Worm (Caenorhabditis elegans): ENCODE data around the gene F33G12.7.

The F33G12.7 gene

DNA sequence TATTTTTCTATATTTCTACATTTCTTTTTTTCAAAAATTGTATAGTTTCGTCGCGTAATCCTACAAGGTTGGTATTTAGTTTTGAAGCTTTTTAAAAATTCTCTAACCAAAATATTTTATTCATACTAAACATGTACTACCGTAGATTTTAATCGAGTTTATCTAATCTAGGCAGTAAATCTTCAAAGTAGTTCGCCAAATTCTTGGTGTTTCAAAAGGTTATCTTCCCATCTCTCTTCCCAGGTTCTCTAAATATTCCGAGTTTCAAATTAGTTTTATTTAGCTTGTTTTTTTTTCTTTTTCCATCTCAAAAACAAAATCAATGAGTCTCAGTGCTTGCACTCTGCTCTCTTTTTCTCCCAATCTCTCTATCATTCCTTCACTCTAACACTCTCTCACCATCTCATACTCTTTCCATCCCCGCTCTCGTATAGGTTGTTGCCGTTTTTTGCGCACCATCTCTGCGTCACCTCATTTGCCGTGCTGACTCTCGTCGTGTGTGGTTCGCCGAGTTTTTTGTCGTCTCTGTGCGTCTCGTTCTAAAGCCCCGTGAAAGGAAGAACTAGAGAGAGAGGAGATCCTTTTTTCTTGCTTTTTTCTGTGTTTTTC, 23.4 kb downstream of the F33G12.7 start (continued):
- TF ChIP-seq hlh-17 (GFP tag; optimal IDR thresholded peaks at IDR 0.05; ENCODE audit: borderline replicate concordance): no peak
- peak; percentile 49 for TF ChIP-seq irx-1 (tag; optimal IDR thresholded peaks at IDR 0.05)
- TF ChIP-seq fos-1 (tag; optimal IDR thresholded peaks at IDR 0.05): peak; percentile 14
- TF ChIP-seq ces-1 (GFP tag; optimal IDR thresholded peaks at IDR 0.05): no peak
- TF ChIP-seq nhr-19 (GFP tag; conservative IDR thresholded peaks at IDR 0.05): peak; percentile 40
- peak; percentile 67 for TF ChIP-seq nhr-47 (tag; optimal IDR thresholded peaks at IDR 0.05)
- TF ChIP-seq sptf-1 (tag; optimal IDR thresholded peaks at IDR 0.05): no peak
- TF ChIP-seq lin-14 (GFP tag; optimal IDR thresholded peaks at IDR 0.05): peak; percentile 93
- TF ChIP-seq nhr-76 (tag; optimal IDR thresholded peaks at IDR 0.05): no peak
- peak in 1 of 2 experiments; percentile 56 for TF ChIP-seq mdl-1 (tag; optimal IDR thresholded peaks at IDR 0.05)
- no peak for TF ChIP-seq hpl-2 (GFP tag; optimal IDR thresholded peaks at IDR 0.05)
- no peak for TF ChIP-seq ceh-63 (GFP tag; optimal IDR thresholded peaks at IDR 0.05)
- peak; percentile 35 for TF ChIP-seq dsc-1 (tag; optimal IDR thresholded peaks at IDR 0.05)
- TF ChIP-seq jun-1 (tag; optimal IDR thresholded peaks at IDR 0.05): peak; percentile 64
- peak; percentile 48 for TF ChIP-seq egl-13 (tag; optimal IDR thresholded peaks at IDR 0.05)
- no peak for TF ChIP-seq aha-1 (tag; optimal IDR thresholded peaks at IDR 0.05)
- TF ChIP-seq unc-130 (tag; optimal IDR thresholded peaks at IDR 0.05): no peak
- TF ChIP-seq skn-1 (tag; optimal IDR thresholded peaks at IDR 0.05): peak; percentile 65
- no peak for TF ChIP-seq pag-3 (tag; optimal IDR thresholded peaks at IDR 0.05; ENCODE audit: borderline replicate concordance, insufficient read depth)
- TF ChIP-seq lin-39 (tag; optimal IDR thresholded peaks at IDR 0.05): no peak
- TF ChIP-seq unc-98 (GFP tag; IDR thresholded peaks at IDR 0.05): no peak
- TF ChIP-seq tlp-1 (tag; optimal IDR thresholded peaks at IDR 0.05): no peak
- TF ChIP-seq unc-30 (tag; optimal IDR thresholded peaks at IDR 0.05): no peak
- TF ChIP-seq swsn-7 (tag; optimal IDR thresholded peaks at IDR 0.05): peak; percentile 69
- TF ChIP-seq ztf-11 (tag; optimal IDR thresholded peaks at IDR 0.05): peak in 1 of 2 experiments; percentile 12
- TF ChIP-seq F16B12.6 (tag; optimal IDR thresholded peaks at IDR 0.05): peak; percentile 22
- TF ChIP-seq nhr-84 (tag; optimal IDR thresholded peaks at IDR 0.05): no peak
- TF ChIP-seq nhr-85 (tag): peak; percentile 86
- TF ChIP-seq rnt-1 (tag; optimal IDR thresholded peaks at IDR 0.05): peak; percentile 47
- no peak for TF ChIP-seq pax-3 (tag; optimal IDR thresholded peaks at IDR 0.05)
- no peak for TF ChIP-seq alr-1 (tag; optimal IDR thresholded peaks at IDR 0.05; ENCODE audit: borderline replicate concordance)
- peak; percentile 27 for TF ChIP-seq mep-1 (tag; optimal IDR thresholded peaks at IDR 0.05)
- TF ChIP-seq lir-3 (tag; optimal IDR thresholded peaks at IDR 0.05; ENCODE audit: poor library complexity): peak; percentile 26
- peak; percentile 69 for TF ChIP-seq fkh-8 (tag; optimal IDR thresholded peaks at IDR 0.05)
- peak; percentile 20 for TF ChIP-seq blmp-1 (tag; optimal IDR thresholded peaks at IDR 0.05)
- TF ChIP-seq aly-2 (tag; optimal IDR thresholded peaks at IDR 0.05): no peak
- TF ChIP-seq nhr-28 (tag; optimal IDR thresholded peaks at IDR 0.05): no peak
- peak; percentile 38 for TF ChIP-seq xbp-1 (tag; optimal IDR thresholded peaks at IDR 0.05)
- TF ChIP-seq dpl-1 (GFP tag; optimal IDR thresholded peaks at IDR 0.05): peak; percentile 22 to 48 (median 45)
- TF ChIP-seq ztf-4 (tag; optimal IDR thresholded peaks at IDR 0.05): peak; percentile 16
- TF ChIP-seq C16A3.4 (tag; optimal IDR thresholded peaks at IDR 0.05): peak; percentile 11
- peak; percentile 16 for TF ChIP-seq nhr-77 (tag; optimal IDR thresholded peaks at IDR 0.05)
- no peak for TF ChIP-seq ceh-90 (tag; optimal IDR thresholded peaks at IDR 0.05)
- no peak for TF ChIP-seq unc-62 (GFP tag; optimal IDR thresholded peaks at IDR 0.05)
- no peak for TF ChIP-seq nhr-11 (tag; optimal IDR thresholded peaks at IDR 0.05)
- TF ChIP-seq nhr-90 (tag; optimal IDR thresholded peaks at IDR 0.05; ENCODE audit: poor library complexity): peak; percentile 35
- TF ChIP-seq snu-23 (GFP tag; optimal IDR thresholded peaks at IDR 0.05): peak; percentile 83

All from whole organism, L1 larva.